Fruit fly (Drosophila melanogaster) whole organism, embryonic: ENCODE measurements around the gene CG1622.
A peak's percentile ranks its signal among the peaks of the same experiment; 100 is the strongest.

Experiments
- Antp ChIP-seq: fragments of 200-800 bp; sonication (Bioruptor generic); optimal IDR thresholded peaks from 3 replicates; lab custom pipeline; 2016; ENCODE audit warnings: missing biosample characterization, missing genetic modification characterization
- CG15601 ChIP-seq: fragments of 200-800 bp; sonication (Bioruptor generic); optimal IDR thresholded peaks from 3 replicates; lab custom pipeline; 2019; ENCODE audit warnings: missing biosample characterization, mild to moderate bottlenecking, missing genetic modification characterization, moderate library complexity
- CG2678 ChIP-seq: fragments of 200-800 bp; sonication (Bioruptor generic); optimal IDR thresholded peaks from 3 replicates; lab custom pipeline; 2019; ENCODE audit warnings: missing biosample characterization, mild to moderate bottlenecking, missing genetic modification characterization, moderate library complexity
- CG8359 ChIP-seq: fragments of 200-800 bp; sonication (Bioruptor generic); optimal IDR thresholded peaks from 2 replicates; lab custom pipeline; 2017; ENCODE audit warnings: missing biosample characterization, mild to moderate bottlenecking, missing genetic modification characterization, borderline replicate concordance
- CG8944 ChIP-seq: fragments of 200-800 bp; sonication (Bioruptor generic); optimal IDR thresholded peaks from 3 replicates; lab custom pipeline; 2016; ENCODE audit warnings: missing biosample characterization, missing genetic modification characterization
- CG9437 ChIP-seq: fragments of 200-800 bp; sonication (Bioruptor generic); optimal IDR thresholded peaks from 2 replicates; lab custom pipeline; 2018; ENCODE audit warnings: missing biosample characterization, mild to moderate bottlenecking, missing genetic modification characterization
- Oli ChIP-seq: fragments of 200-800 bp; sonication (Bioruptor generic); optimal IDR thresholded peaks from 2 replicates; lab custom pipeline; 2018; ENCODE audit warnings: missing biosample characterization, mild to moderate bottlenecking, missing genetic modification characterization, moderate library complexity
- Trl ChIP-seq, 3 experiments: fragments of >200 bp in 2 of 3; fragments of 200-800 bp in 1 of 3; sonication (Bioruptor generic) in 1 of 3; optimal IDR thresholded peaks; 2 replicates in 1 of 3; 3 replicates in 2 of 3; lab custom pipeline; 2016 to 2017; ENCODE audit warnings: missing biosample characterization in 1 of 3, missing genetic modification characterization in 1 of 3
- cad ChIP-seq: fragments of >200 bp; optimal IDR thresholded peaks from 2 replicates; lab custom pipeline; 2017; ENCODE audit warnings: missing biosample characterization, missing genetic modification characterization
- chm ChIP-seq: fragments of 200-800 bp; sonication (Bioruptor generic); IDR thresholded peaks from 2 replicates; pipeline ENCODE4 v1.3.6; 2022; ENCODE audit warnings: missing biosample characterization, missing genetic modification characterization
- gsb ChIP-seq: fragments of 200-800 bp; sonication (Bioruptor generic); IDR thresholded peaks from 2 replicates; pipeline ENCODE4 v1.3.6; 2022; ENCODE audit warnings: missing biosample characterization, missing genetic modification characterization
- nerfin-1 ChIP-seq: fragments of 200-800 bp; sonication (Bioruptor generic); optimal IDR thresholded peaks from 3 replicates; lab custom pipeline; 2019; ENCODE audit warnings: missing biosample characterization, mild to moderate bottlenecking, missing genetic modification characterization, moderate library complexity
- nerfin-2 ChIP-seq: fragments of 200-800 bp; sonication (Bioruptor generic); IDR thresholded peaks from 2 replicates; pipeline ENCODE4 v1.3.6; 2022; ENCODE audit warnings: missing biosample characterization, missing genetic modification characterization; ENCODE audit not compliant: partially characterized antibody

DNA sequence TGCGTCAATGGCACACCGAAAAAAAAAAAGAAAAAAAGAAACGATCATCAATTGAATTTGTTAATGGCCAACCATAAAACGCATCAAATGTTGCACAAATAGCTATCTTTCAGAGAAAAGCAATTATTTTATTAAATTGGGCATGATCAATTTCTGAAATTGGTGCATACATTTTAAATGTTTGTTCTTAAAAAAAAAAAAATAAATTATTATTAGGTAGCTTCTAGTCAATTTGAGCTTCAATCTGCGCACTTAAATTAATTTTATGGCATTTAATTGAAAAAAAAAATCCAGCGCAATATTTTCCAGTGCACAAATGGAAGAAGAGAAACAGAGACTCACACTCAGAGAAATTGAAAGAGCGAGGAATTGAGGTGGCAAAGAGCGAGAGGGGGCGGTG lies 26.2 kb downstream of the CG1622 start:
- TF ChIP-seq CG2678 (tag; lab: Kevin White, UChicago) (peak; percentile 70), Antp (peak; percentile 32), Oli (tag; lab: Kevin White, UChicago) (peak; percentile 74), CG15601 (tag; lab: Kevin White, UChicago) (no peak), CG8359 (no peak), nerfin-1 (tag; lab: Kevin White, UChicago) (no peak), chm (GFP tag; lab: Robert Waterston, UW) (peak; percentile 47; the same call in 1 of the 2 replicates), CG9437 (GFP tag; lab: Kevin White, UChicago) (peak; percentile 67), nerfin-2 (GFP tag; lab: Robert Waterston, UW) (no peak), CG8944 (peak; percentile 53), gsb (no peak), cad (no peak), Trl (optimal IDR thresholded peaks at IDR 0.05; lab: Kevin White, UChicago) (no peak), Trl (GFP tag; optimal IDR thresholded peaks at IDR 0.05; lab: Kevin White, UChicago) (no peak)
